Worm (Caenorhabditis elegans): ENCODE measurements around the gene Y54F10AM.15.

Y54F10AM.15 gene

DNA sequence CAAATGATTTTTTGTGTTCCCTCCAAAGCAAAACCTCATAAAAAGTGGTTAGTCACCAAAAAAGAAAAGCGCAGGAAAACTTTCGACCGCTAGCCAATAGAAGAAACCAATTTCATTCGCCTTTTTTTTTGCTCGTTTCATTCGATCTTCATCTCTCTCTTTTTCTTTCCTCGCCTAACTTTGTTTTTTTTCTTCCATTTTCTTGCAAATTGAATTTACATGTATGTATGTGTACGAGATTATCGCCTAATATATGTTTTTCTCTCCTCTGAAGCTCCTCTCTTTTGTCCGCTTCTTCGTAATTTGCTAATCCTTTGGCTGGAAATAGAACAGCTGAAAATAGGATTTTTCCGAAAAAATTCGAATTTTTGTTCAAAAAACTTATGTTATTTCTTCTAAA is 23.9 kb upstream of the Y54F10AM.15 start:
- no peak for TF ChIP-seq vab-7 (GFP tag; IDR thresholded peaks at IDR 0.05)
- no peak for TF ChIP-seq zfp-3 (GFP tag; conservative IDR thresholded peaks at IDR 0.05)
- no peak for TF ChIP-seq mes-2 (tag; optimal IDR thresholded peaks at IDR 0.05; ENCODE audit: poor library complexity, severe bottlenecking)
- TF ChIP-seq aly-2 (tag; optimal IDR thresholded peaks at IDR 0.05) = no peak
- TF ChIP-seq Y48G9A.11 (GFP tag; IDR thresholded peaks at IDR 0.05) = no peak
- no peak for TF ChIP-seq T20F7.1 (GFP tag; optimal IDR thresholded peaks at IDR 0.05)
- TF ChIP-seq lsy-2 (tag; optimal IDR thresholded peaks at IDR 0.05) = peak in 1 of 2 experiments; percentile 18
- TF ChIP-seq dmd-9 (GFP tag; IDR thresholded peaks at IDR 0.05) = no peak
- no peak for TF ChIP-seq ztf-7 (tag; optimal IDR thresholded peaks at IDR 0.05)
- no peak for TF ChIP-seq php-3 (GFP tag; IDR thresholded peaks at IDR 0.05)
- TF ChIP-seq rbr-2 (tag; optimal IDR thresholded peaks at IDR 0.05) = peak; percentile 1
- no peak for TF ChIP-seq fkh-10 (GFP tag; optimal IDR thresholded peaks at IDR 0.05)
- TF ChIP-seq sdz-12 (GFP tag; optimal IDR thresholded peaks at IDR 0.05) = no peak
- TF ChIP-seq F37D6.2 (tag; optimal IDR thresholded peaks at IDR 0.05) = no peak
- TF ChIP-seq lin-1 (GFP tag; IDR thresholded peaks at IDR 0.05) = no peak
- TF ChIP-seq arid-1 (GFP tag; conservative IDR thresholded peaks at IDR 0.05) = no peak
- no peak for TF ChIP-seq set-16 (GFP tag; IDR thresholded peaks at IDR 0.05)
- TF ChIP-seq cey-2 (tag; optimal IDR thresholded peaks at IDR 0.05; ENCODE audit: borderline replicate concordance, insufficient read depth) = no peak
- TF ChIP-seq ceh-32 (tag; optimal IDR thresholded peaks at IDR 0.05; ENCODE audit: poor library complexity) = no peak
- peak; percentile 81 for TF ChIP-seq ces-1 (GFP tag; optimal IDR thresholded peaks at IDR 0.05)

DNA sequence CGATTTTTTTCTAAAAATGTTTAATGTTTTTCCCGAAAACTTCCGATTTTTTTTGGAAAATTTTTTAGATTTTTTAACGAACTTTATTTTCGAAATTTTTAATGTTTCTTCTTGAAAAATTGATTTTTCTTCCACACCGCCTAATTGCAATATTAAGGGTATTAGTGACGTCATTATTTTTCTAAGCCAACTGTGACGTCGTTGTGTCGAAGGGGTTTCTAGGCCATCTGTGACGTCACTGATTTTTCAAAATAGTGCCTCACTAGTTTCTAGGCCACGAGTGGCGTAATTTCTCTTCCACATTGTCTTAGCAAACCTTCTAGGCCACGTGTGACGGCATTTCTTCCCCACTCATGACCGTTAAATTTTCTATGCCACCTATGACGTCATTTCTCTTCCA is 23.5 kb upstream of the Y54F10AM.15 start:
- TF ChIP-seq unc-62 (GFP tag; optimal IDR thresholded peaks at IDR 0.05 in 1 of 2) (peak in 1 of 2 experiments; percentile 76), unc-62 (tag; optimal IDR thresholded peaks at IDR 0.05) (no peak), Y75B8A.6 (GFP tag; IDR thresholded peaks at IDR 0.05) (no peak)

DNA sequence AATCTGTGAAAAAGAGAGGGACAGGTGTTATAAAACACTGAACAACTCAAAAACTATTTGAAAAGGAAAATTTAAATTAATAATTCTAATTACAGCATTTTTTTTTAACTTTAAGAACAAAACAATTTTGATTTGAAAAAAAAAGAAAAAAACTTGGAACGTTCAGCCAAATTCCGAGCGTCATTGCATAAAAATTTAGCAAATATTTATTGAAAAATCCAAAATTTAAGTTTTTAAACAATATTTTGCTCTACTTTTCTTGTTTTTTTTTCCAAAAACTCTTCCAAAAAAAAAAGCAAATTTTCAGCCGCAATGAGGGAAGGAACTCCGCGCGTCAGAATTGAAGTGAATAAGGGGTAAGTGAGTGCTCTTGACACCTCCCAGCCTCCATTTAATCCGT is 21.1 kb upstream of the Y54F10AM.15 start, which contains the start of gene feh-1:
feh-1 (plus strand) TSS at position 301 of the 400 bp plus-strand sequence.
- TF ChIP-seq F37D6.2 (tag; optimal IDR thresholded peaks at IDR 0.05) = no peak
- TF ChIP-seq tra-1 (GFP tag; IDR thresholded peaks at IDR 0.05) = no peak
- no peak for TF ChIP-seq fos-1 (tag; optimal IDR thresholded peaks at IDR 0.05)
- no peak for TF ChIP-seq nhr-42 (GFP tag; IDR thresholded peaks at IDR 0.05)
- TF ChIP-seq jun-1 (tag; optimal IDR thresholded peaks at IDR 0.05) = no peak
- TF ChIP-seq daf-12 (tag; optimal IDR thresholded peaks at IDR 0.05) = no peak
- no peak for TF ChIP-seq Y75B8A.6 (GFP tag; IDR thresholded peaks at IDR 0.05)
- no peak for TF ChIP-seq Y105C5A.15 (GFP tag; IDR thresholded peaks at IDR 0.05)
- no peak for TF ChIP-seq tag-97 (GFP tag; IDR thresholded peaks at IDR 0.05)
- no peak for TF ChIP-seq ceh-62 (tag; optimal IDR thresholded peaks at IDR 0.05)
- TF ChIP-seq egl-27 (tag; optimal IDR thresholded peaks at IDR 0.05) = no peak

DNA sequence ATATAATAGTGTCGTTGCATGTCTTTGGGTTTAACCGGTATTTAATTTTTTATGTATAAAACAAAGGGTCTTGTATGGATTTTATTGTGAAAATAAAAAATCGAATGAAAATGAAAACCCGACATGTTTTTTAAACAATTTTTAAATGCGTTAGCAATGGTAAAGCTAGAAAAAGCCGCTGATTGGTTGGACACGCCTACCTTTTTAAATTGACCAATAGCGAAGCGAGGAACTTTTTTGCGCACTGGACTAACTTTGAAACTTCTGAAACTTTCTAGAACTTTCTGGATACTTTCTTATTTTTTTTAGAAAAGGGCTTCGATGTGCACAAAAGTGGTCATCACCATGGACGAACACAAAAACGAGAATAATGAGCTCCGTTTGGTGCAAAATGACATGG is 17.8 kb upstream of the Y54F10AM.15 start:
- TF ChIP-seq T20F7.1 (GFP tag; optimal IDR thresholded peaks at IDR 0.05) (no peak), zip-11 (GFP tag; IDR thresholded peaks at IDR 0.05) (no peak), nhr-11 (tag; optimal IDR thresholded peaks at IDR 0.05) (no peak), nhr-10 (tag; optimal IDR thresholded peaks at IDR 0.05) (no peak), Y5F2A.4 (GFP tag; optimal IDR thresholded peaks at IDR 0.05) (no peak), ceh-82 (tag; optimal IDR thresholded peaks at IDR 0.05) (no peak), unc-39 (tag; optimal IDR thresholded peaks at IDR 0.05) (no peak), ztf-11 (tag; optimal IDR thresholded peaks at IDR 0.05) (no peak), mdt-29 (GFP tag; IDR thresholded peaks at IDR 0.05) (no peak), lin-38 (GFP tag; IDR thresholded peaks at IDR 0.05) (no peak), lim-7 (GFP tag; IDR thresholded peaks at IDR 0.05) (no peak)

Data from whole organism, L4 larva.